Worm (Caenorhabditis elegans) whole organism, early embryonic: ENCODE results near the gene F53F4.16.

Experiments
- B0310.2 ChIP-seq: sonication (generic microtip); optimal IDR thresholded peaks from 2 replicates; lab custom pipeline; 2016; ENCODE audit warnings: mild to moderate bottlenecking, missing genetic modification characterization, missing compliant biosample characterization
- aly-1 ChIP-seq: sonication (generic microtip); optimal IDR thresholded peaks from 2 replicates; lab custom pipeline; 2016; ENCODE audit warnings: missing genetic modification characterization, missing compliant biosample characterization
- ama-1 ChIP-seq: fragments of 150-350 bp; optimal IDR thresholded peaks from 2 replicates; lab custom pipeline; 2014
- flt-1 ChIP-seq: fragments of 200-800 bp; sonication (Bioruptor generic); IDR thresholded peaks from 2 replicates; pipeline ENCODE4 v1.3.6; 2022; ENCODE audit warnings: missing genetic modification characterization, missing compliant biosample characterization
- hmg-4 ChIP-seq: fragments of 200-800 bp; sonication (Bioruptor generic); optimal IDR thresholded peaks from 2 replicates; lab custom pipeline; 2018; ENCODE audit warnings: mild to moderate bottlenecking, missing genetic modification characterization, missing compliant biosample characterization
- pes-1 ChIP-seq: fragments of 200-800 bp; sonication (Bioruptor generic); IDR thresholded peaks from 2 replicates; pipeline ENCODE4 v1.3.6; 2022; ENCODE audit warnings: missing genetic modification reagents, missing genetic modification characterization, missing compliant biosample characterization
- scrt-1 ChIP-seq: fragments of 200-800 bp; sonication (Bioruptor generic); IDR thresholded peaks from 2 replicates; pipeline ENCODE4 v1.3.6; 2022; ENCODE audit warnings: missing genetic modification characterization, missing compliant biosample characterization
- sea-1 ChIP-seq: fragments of 200-800 bp; sonication (Bioruptor generic); conservative IDR thresholded peaks from 2 replicates; pipeline ENCODE4 v1.3.6; 2022; ENCODE audit warnings: missing genetic modification characterization, missing compliant biosample characterization
- tbx-11 ChIP-seq: fragments of 200-800 bp; sonication (Bioruptor generic); IDR thresholded peaks from 2 replicates; pipeline ENCODE4 v1.3.6; 2022; ENCODE audit warnings: missing genetic modification characterization, missing compliant biosample characterization

DNA sequence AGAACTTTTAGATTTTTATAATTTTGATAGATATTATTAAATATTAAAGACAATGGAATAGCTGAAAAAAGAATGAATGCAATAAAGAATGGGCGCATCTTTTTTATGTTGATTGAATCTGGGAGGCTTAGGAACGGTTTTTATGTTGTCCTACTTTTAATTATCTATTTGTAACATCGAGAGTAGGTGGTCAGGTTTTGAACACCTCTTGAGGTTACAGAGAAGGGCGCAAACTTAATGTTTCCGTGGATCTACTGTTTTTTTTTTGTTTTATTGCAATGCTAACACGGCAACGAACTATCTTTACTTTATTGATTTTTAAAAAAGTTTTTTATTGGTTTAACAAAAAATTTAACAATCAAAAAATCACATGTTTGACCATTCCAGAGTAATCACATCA, 7.8 kb downstream of the F53F4.16 start, which contains the start of gene F53F4.7:
- TF ChIP-seq ama-1 = no peak
- no peak for TF ChIP-seq aly-1 (tag; lab: Kevin White, UChicago)
- no peak for TF ChIP-seq flt-1 (GFP tag; lab: Robert Waterston, UW)
- no peak for TF ChIP-seq scrt-1 (GFP tag; lab: Robert Waterston, UW)
- TF ChIP-seq sea-1 (GFP tag; lab: Robert Waterston, UW) = no peak
- no peak for TF ChIP-seq hmg-4 (GFP tag; lab: Kevin White, UChicago)
- no peak for TF ChIP-seq tbx-11 (GFP tag; lab: Robert Waterston, UW)
- no peak for TF ChIP-seq pes-1 (GFP tag; lab: Robert Waterston, UW)
- no peak for TF ChIP-seq B0310.2
